Worm (Caenorhabditis elegans) whole organism, late embryonic: ENCODE measurements around the gene acer-1.

Source experiments
- F13H6.1 ChIP-seq: sonication (generic microtip); optimal IDR thresholded peaks from 2 replicates; lab custom pipeline; 2016; ENCODE audit warnings: missing genetic modification characterization, missing compliant biosample characterization
- T23F11.4 ChIP-seq: fragments of 200-800 bp; sonication (Bioruptor generic); optimal IDR thresholded peaks from 2 replicates; lab custom pipeline; 2018; ENCODE audit warnings: mild to moderate bottlenecking, missing genetic modification characterization, missing compliant biosample characterization
- ama-1 ChIP-seq: fragments of 150-350 bp; optimal IDR thresholded peaks from 2 replicates; lab custom pipeline; 2014
- elt-2 ChIP-seq: sonication (generic microtip); optimal IDR thresholded peaks from 2 replicates; lab custom pipeline; 2016; ENCODE audit warnings: missing genetic modification reagents, missing genetic modification characterization, missing compliant biosample characterization
- mec-3 ChIP-seq: sonication (generic microtip); optimal IDR thresholded peaks from 2 replicates; lab custom pipeline; 2016; ENCODE audit warnings: borderline replicate concordance, missing genetic modification characterization, missing compliant biosample characterization
- nhr-11 ChIP-seq: fragments of 150-350 bp; optimal IDR thresholded peaks from 2 replicates; lab custom pipeline; 2014; ENCODE audit warnings: missing biosample characterization, missing genetic modification characterization
- pag-3 ChIP-seq: sonication (generic microtip); optimal IDR thresholded peaks from 2 replicates; lab custom pipeline; 2016; ENCODE audit warnings: missing compliant biosample characterization, missing genetic modification characterization, borderline replicate concordance
- pqm-1 ChIP-seq: sonication (generic microtip); optimal IDR thresholded peaks from 2 replicates; lab custom pipeline; 2016; ENCODE audit warnings: missing genetic modification characterization, missing compliant biosample characterization

ce11 chrII:6891176-6891575 lies 976 bp upstream of the acer-1 start:
- TF ChIP-seq F13H6.1 (tag; lab: Kevin White, UChicago) (no peak), mec-3 (tag; lab: Kevin White, UChicago) (no peak), pqm-1 (peak; percentile 19), nhr-11 (tag; lab: Kevin White, UChicago) (no peak), ama-1 (lab: Kevin White, UChicago) (no peak), pag-3 (no peak), elt-2 (tag; lab: Kevin White, UChicago) (no peak), T23F11.4 (GFP tag; lab: Kevin White, UChicago) (no peak)
